Fruit fly (Drosophila melanogaster) whole organism, embryonic: Measurements from ENCODE around the gene Fbw5.

Experiments
- ATbp ChIP-seq: fragments of 200-800 bp; sonication (Bioruptor generic); optimal IDR thresholded peaks from 2 replicates; lab custom pipeline; 2017; ENCODE audit warnings: missing biosample characterization, mild to moderate bottlenecking, missing genetic modification characterization, missing genetic modification reagents
- B-H2 ChIP-seq: fragments of 200-800 bp; sonication (Bioruptor generic); optimal IDR thresholded peaks from 2 replicates; lab custom pipeline; 2018; ENCODE audit warnings: missing biosample characterization, mild to moderate bottlenecking, missing genetic modification characterization
- CG10366 ChIP-seq: fragments of 200-800 bp; sonication (Bioruptor generic); IDR thresholded peaks from 2 replicates; pipeline ENCODE4 v1.3.6; 2022; ENCODE audit warnings: missing biosample characterization, missing genetic modification characterization
- CG10654 ChIP-seq: fragments of 200-800 bp; sonication (Bioruptor generic); optimal IDR thresholded peaks from 2 replicates; lab custom pipeline; 2016; ENCODE audit warnings: missing biosample characterization, missing genetic modification characterization
- CG12071 ChIP-seq: fragments of 200-800 bp; sonication (Bioruptor generic); optimal IDR thresholded peaks from 3 replicates; lab custom pipeline; 2018; ENCODE audit warnings: missing biosample characterization, mild to moderate bottlenecking, missing genetic modification characterization
- CG16815 ChIP-seq: fragments of 200-800 bp; sonication (Bioruptor generic); optimal IDR thresholded peaks from 3 replicates; lab custom pipeline; 2017; ENCODE audit warnings: missing biosample characterization, mild to moderate bottlenecking, missing genetic modification characterization
- CG16863 ChIP-seq: fragments of 200-800 bp; sonication (Bioruptor generic); optimal IDR thresholded peaks from 3 replicates; lab custom pipeline; 2016; ENCODE audit warnings: missing biosample characterization, missing genetic modification characterization
- CG17912 ChIP-seq: fragments of 200-800 bp; sonication (Bioruptor generic); optimal IDR thresholded peaks from 2 replicates; lab custom pipeline; 2018; ENCODE audit warnings: missing biosample characterization, mild to moderate bottlenecking, missing genetic modification characterization
- CG2889 ChIP-seq: fragments of 200-800 bp; sonication (Bioruptor generic); IDR thresholded peaks from 3 replicates; pipeline ENCODE4 v1.3.6; 2022; ENCODE audit warnings: missing biosample characterization, missing genetic modification characterization
- CG33557 ChIP-seq: fragments of 200-800 bp; sonication (Bioruptor generic); optimal IDR thresholded peaks from 2 replicates; lab custom pipeline; 2019; ENCODE audit warnings: missing biosample characterization, mild to moderate bottlenecking, missing genetic modification characterization, moderate library complexity
- CG4282 ChIP-seq: fragments of 200-800 bp; sonication (Bioruptor generic); optimal IDR thresholded peaks from 2 replicates; lab custom pipeline; 2016; ENCODE audit warnings: missing biosample characterization, missing genetic modification characterization
- CG7839 ChIP-seq: fragments of 200-800 bp; sonication (Bioruptor generic); optimal IDR thresholded peaks from 3 replicates; lab custom pipeline; 2018; ENCODE audit warnings: missing biosample characterization, mild to moderate bottlenecking, missing genetic modification characterization, moderate library complexity
- CG7928 ChIP-seq: fragments of 200-800 bp; sonication (Bioruptor generic); optimal IDR thresholded peaks from 2 replicates; lab custom pipeline; 2017; ENCODE audit warnings: missing biosample characterization, mild to moderate bottlenecking, missing genetic modification characterization
- CG7963 ChIP-seq: fragments of 200-800 bp; sonication (Bioruptor generic); IDR thresholded peaks from 3 replicates; pipeline ENCODE4 v1.3.6; 2022; ENCODE audit warnings: missing biosample characterization, missing genetic modification characterization; ENCODE audit not compliant: partially characterized antibody
- CG9817 ChIP-seq: fragments of 200-800 bp; sonication (Bioruptor generic); optimal IDR thresholded peaks from 2 replicates; lab custom pipeline; 2018; ENCODE audit warnings: missing biosample characterization, mild to moderate bottlenecking, missing genetic modification characterization, moderate library complexity
- Dp ChIP-seq: fragments of 200-800 bp; sonication (Bioruptor generic); optimal IDR thresholded peaks from 2 replicates; lab custom pipeline; 2018; ENCODE audit warnings: missing biosample characterization, mild to moderate bottlenecking, missing genetic modification characterization, moderate library complexity
- Dref ChIP-seq: fragments of 200-800 bp; sonication (Bioruptor generic); IDR thresholded peaks from 2 replicates; pipeline ENCODE4 v1.3.6; 2022; ENCODE audit warnings: missing biosample characterization, missing genetic modification characterization
- Hey ChIP-seq: fragments of 200-800 bp; sonication (Bioruptor generic); optimal IDR thresholded peaks from 3 replicates; lab custom pipeline; 2018; ENCODE audit warnings: missing biosample characterization, mild to moderate bottlenecking, missing genetic modification characterization
- HmgZ ChIP-seq: fragments of 200-800 bp; sonication (Bioruptor generic); optimal IDR thresholded peaks from 2 replicates; lab custom pipeline; 2018; ENCODE audit warnings: missing biosample characterization, mild to moderate bottlenecking, missing genetic modification characterization
- Jarid2 ChIP-seq: fragments of 200-800 bp; sonication (Bioruptor generic); optimal IDR thresholded peaks from 3 replicates; lab custom pipeline; 2017; ENCODE audit warnings: mild to moderate bottlenecking, missing biosample characterization, missing genetic modification reagents, missing genetic modification characterization
- Lhr ChIP-seq: fragments of 200-800 bp; sonication (Bioruptor generic); optimal IDR thresholded peaks from 3 replicates; lab custom pipeline; 2017; ENCODE audit warnings: mild to moderate bottlenecking, missing biosample characterization, missing genetic modification reagents, missing genetic modification characterization
- Nf-YB ChIP-seq: fragments of 200-800 bp; sonication (Bioruptor generic); optimal IDR thresholded peaks from 3 replicates; lab custom pipeline; 2019; ENCODE audit warnings: missing biosample characterization, mild to moderate bottlenecking, missing genetic modification characterization, moderate library complexity
- PHDP ChIP-seq: fragments of 200-800 bp; sonication (Bioruptor generic); optimal IDR thresholded peaks from 3 replicates; lab custom pipeline; 2018; ENCODE audit warnings: missing biosample characterization, mild to moderate bottlenecking, missing genetic modification characterization, moderate library complexity
- Rfx ChIP-seq: fragments of 200-800 bp; sonication (Bioruptor generic); IDR thresholded peaks from 2 replicates; pipeline ENCODE4 v1.3.6; 2022; ENCODE audit warnings: missing biosample characterization, missing genetic modification characterization
- br ChIP-seq: fragments of >200 bp; optimal IDR thresholded peaks from 2 replicates; lab custom pipeline; 2017
- chif ChIP-seq, 2 experiments: fragments of 200-800 bp; sonication (Bioruptor generic); optimal IDR thresholded peaks; 3 replicates each; lab custom pipeline; 2016; ENCODE audit warnings: missing biosample characterization in 2 of 2, missing genetic modification characterization in 2 of 2
- corto ChIP-seq: fragments of 200-800 bp; sonication (Bioruptor generic); optimal IDR thresholded peaks from 2 replicates; lab custom pipeline; 2016; ENCODE audit warnings: missing biosample characterization, mild to moderate bottlenecking, missing genetic modification characterization, moderate library complexity
- cwo ChIP-seq: fragments of 200-800 bp; sonication (Bioruptor generic); optimal IDR thresholded peaks from 3 replicates; lab custom pipeline; 2017; ENCODE audit warnings: missing biosample characterization, missing genetic modification characterization, mild to moderate bottlenecking, moderate library complexity, missing genetic modification reagents
- dmrt99B ChIP-seq: fragments of 200-800 bp; sonication (Bioruptor generic); optimal IDR thresholded peaks from 2 replicates; lab custom pipeline; 2018; ENCODE audit warnings: missing biosample characterization, mild to moderate bottlenecking, missing genetic modification characterization, moderate library complexity
- dpn ChIP-seq, 2 experiments: fragments of 200-800 bp; sonication (Bioruptor generic); optimal IDR thresholded peaks; 3 replicates each; lab custom pipeline; 2016; ENCODE audit warnings: missing biosample characterization in 2 of 2, missing genetic modification characterization in 2 of 2
- ewg ChIP-seq: fragments of 200-800 bp; sonication (Bioruptor generic); optimal IDR thresholded peaks from 3 replicates; lab custom pipeline; 2017; ENCODE audit warnings: mild to moderate bottlenecking, missing biosample characterization, missing genetic modification reagents, missing genetic modification characterization
- fd3F ChIP-seq: fragments of 200-800 bp; sonication (Bioruptor generic); optimal IDR thresholded peaks from 2 replicates; lab custom pipeline; 2018; ENCODE audit warnings: missing biosample characterization, mild to moderate bottlenecking, missing genetic modification characterization, moderate library complexity
- grau ChIP-seq: fragments of 200-800 bp; optimal IDR thresholded peaks from 3 replicates; lab custom pipeline; 2019; ENCODE audit warnings: missing biosample characterization, mild to moderate bottlenecking, missing genetic modification characterization, moderate library complexity
- ind ChIP-seq: fragments of 200-800 bp; sonication (Bioruptor generic); optimal IDR thresholded peaks from 3 replicates; lab custom pipeline; 2016; ENCODE audit warnings: missing biosample characterization, missing genetic modification characterization
- insv ChIP-seq, 2 experiments: fragments of 200-800 bp; sonication (Bioruptor generic); optimal IDR thresholded peaks; 3 replicates each; lab custom pipeline; 2016 to 2018; ENCODE audit warnings: missing biosample characterization in 2 of 2, missing genetic modification characterization in 2 of 2
- lbe ChIP-seq: fragments of 200-800 bp; sonication (Bioruptor generic); optimal IDR thresholded peaks from 2 replicates; lab custom pipeline; 2016; ENCODE audit warnings: missing biosample characterization, mild to moderate bottlenecking, missing genetic modification characterization
- mirr ChIP-seq: fragments of 200-800 bp; sonication (Bioruptor generic); optimal IDR thresholded peaks from 3 replicates; lab custom pipeline; 2018; ENCODE audit warnings: missing biosample characterization, mild to moderate bottlenecking, missing genetic modification characterization
- pan ChIP-seq, 4 experiments: fragments of >200 bp in 3 of 4; fragments of 200-800 bp in 1 of 4; sonication (Bioruptor generic) in 1 of 4; optimal IDR thresholded peaks in 3 of 4; IDR thresholded peaks in 1 of 4; 2 replicates each; pipeline versions ENCODE4 v1.3.6 to Lab custom; 2017 to 2022; ENCODE audit warnings: missing biosample characterization in 2 of 4, missing genetic modification characterization in 2 of 4, mixed read lengths in 1 of 4
- peb ChIP-seq: fragments of 200-800 bp; sonication (Bioruptor generic); IDR thresholded peaks from 2 replicates; pipeline ENCODE4 v1.3.6; 2022; ENCODE audit warnings: missing biosample characterization, missing genetic modification characterization
- phol ChIP-seq: fragments of 200-800 bp; sonication (Bioruptor generic); optimal IDR thresholded peaks from 3 replicates; lab custom pipeline; 2018; ENCODE audit warnings: missing biosample characterization, mild to moderate bottlenecking, missing genetic modification characterization, moderate library complexity
- prd ChIP-seq, 3 experiments: fragments of >200 bp in 2 of 3; fragments of 200-800 bp in 1 of 3; sonication (Bioruptor generic) in 1 of 3; optimal IDR thresholded peaks in 2 of 3; IDR thresholded peaks in 1 of 3; 2 replicates in 2 of 3; 3 replicates in 1 of 3; pipeline versions ENCODE4 v1.3.6 to Lab custom; 2017 to 2022; ENCODE audit warnings: missing biosample characterization in 1 of 3, missing genetic modification characterization in 1 of 3
- pros ChIP-seq: fragments of 200-800 bp; sonication (Bioruptor generic); optimal IDR thresholded peaks from 3 replicates; lab custom pipeline; 2019; ENCODE audit warnings: missing biosample characterization, mild to moderate bottlenecking, missing genetic modification characterization, moderate library complexity
- schlank ChIP-seq: fragments of 200-800 bp; sonication (Bioruptor generic); optimal IDR thresholded peaks from 2 replicates; lab custom pipeline; 2018; ENCODE audit warnings: missing biosample characterization, mild to moderate bottlenecking, missing genetic modification characterization
- scrt ChIP-seq: fragments of 200-800 bp; sonication (Bioruptor generic); optimal IDR thresholded peaks from 2 replicates; lab custom pipeline; 2018; ENCODE audit warnings: missing biosample characterization, mild to moderate bottlenecking, missing genetic modification characterization, moderate library complexity
- tin ChIP-seq: fragments of 200-800 bp; sonication (Bioruptor generic); optimal IDR thresholded peaks from 3 replicates; lab custom pipeline; 2016; ENCODE audit warnings: missing biosample characterization, missing genetic modification characterization
- tio ChIP-seq: fragments of 200-800 bp; sonication (Bioruptor generic); optimal IDR thresholded peaks from 2 replicates; lab custom pipeline; 2017; ENCODE audit warnings: missing biosample characterization, missing genetic modification characterization, inconsistent platforms
- zen ChIP-seq: fragments of 200-800 bp; sonication (Bioruptor generic); optimal IDR thresholded peaks from 3 replicates; lab custom pipeline; 2018; ENCODE audit warnings: missing biosample characterization, mild to moderate bottlenecking, missing genetic modification characterization, moderate library complexity

Gene Fbw5

dm6 chr2L:6045972-6046718 is 19.6 kb downstream of the Fbw5 start, which contains the start of gene Pfas (continued):
- no peak for TF ChIP-seq fd3F
- no peak for TF ChIP-seq Lhr (GFP tag; lab: Kevin White, UChicago)
- TF ChIP-seq corto (GFP tag; lab: Kevin White, UChicago) = no peak
- peak; percentile 87 for TF ChIP-seq HmgZ
- peak; percentile 5 for TF ChIP-seq tin
- TF ChIP-seq cwo = peak; percentile 81
- no peak for TF ChIP-seq zen
- peak; percentile 77 for TF ChIP-seq Rfx (GFP tag; lab: Robert Waterston, UW)
- no peak for TF ChIP-seq pan (optimal IDR thresholded peaks at IDR 0.05; lab: Kevin White, UChicago)
- peak in 1 of 2 experiments; percentile 49 for TF ChIP-seq pan (GFP tag; optimal IDR thresholded peaks at IDR 0.05 in 1 of 2, IDR thresholded peaks at IDR 0.05 in 1 of 2)
- TF ChIP-seq PHDP (tag; lab: Kevin White, UChicago) = peak; percentile 66
- peak; percentile 81 for TF ChIP-seq Dp (GFP tag; lab: Kevin White, UChicago)
- no peak for TF ChIP-seq dmrt99B (tag; lab: Kevin White, UChicago)
- TF ChIP-seq CG10654 = peak; percentile 30
- peak; percentile 47 for TF ChIP-seq scrt
- TF ChIP-seq Dref (GFP tag; lab: Robert Waterston, UW) = no peak
- TF ChIP-seq ATbp (GFP tag; lab: Kevin White, UChicago) = peak; percentile 20
- TF ChIP-seq ind (GFP tag; lab: Kevin White, UChicago) = peak; percentile 55
- TF ChIP-seq lbe (GFP tag; lab: Kevin White, UChicago) = peak; percentile 35
- TF ChIP-seq ewg (GFP tag; lab: Kevin White, UChicago) = peak; percentile 6
- peak in 1 of 2 experiments; percentile 7 for TF ChIP-seq chif (GFP tag; optimal IDR thresholded peaks at IDR 0.05; lab: Kevin White, UChicago)
- TF ChIP-seq CG2889 = no peak
- TF ChIP-seq pros = no peak
- TF ChIP-seq CG33557 (GFP tag; lab: Kevin White, UChicago) = no peak
- no peak for TF ChIP-seq insv (GFP tag; optimal IDR thresholded peaks at IDR 0.05; lab: Kevin White, UChicago)
- no peak for TF ChIP-seq br
- TF ChIP-seq phol = peak; percentile 21
- TF ChIP-seq Nf-YB = no peak
- peak; percentile 55 for TF ChIP-seq CG7839
- TF ChIP-seq CG12071 (GFP tag; lab: Kevin White, UChicago) = peak; percentile 31
- TF ChIP-seq tio (GFP tag; lab: Kevin White, UChicago) = no peak
- TF ChIP-seq Jarid2 = no peak
- TF ChIP-seq CG7928 (GFP tag; lab: Kevin White, UChicago) = peak; percentile 10
- peak; percentile 83 for TF ChIP-seq B-H2
- TF ChIP-seq mirr = peak; percentile 75
- peak; percentile 63 for TF ChIP-seq grau (tag; lab: Kevin White, UChicago)
- TF ChIP-seq Hey = peak; percentile 35
- no peak for TF ChIP-seq CG7963 (GFP tag; lab: Robert Waterston, UW)
- TF ChIP-seq CG17912 = peak; percentile 6
- TF ChIP-seq peb (GFP tag; lab: Robert Waterston, UW) = no peak
- peak; percentile 36; the same call in 1 of the 2 replicates for TF ChIP-seq CG10366 (GFP tag; lab: Robert Waterston, UW)
- TF ChIP-seq prd (optimal IDR thresholded peaks at IDR 0.05; lab: Kevin White, UChicago) = no peak
- TF ChIP-seq prd (GFP tag; IDR thresholded peaks at IDR 0.05; lab: Robert Waterston, UW) = 0 out of 3 replicates have a peak, but pooled peaks have one; percentile 35
- peak; percentile 45 for TF ChIP-seq schlank
- peak; percentile 31 for TF ChIP-seq CG9817 (tag; lab: Kevin White, UChicago)
- peak; percentile 27 for TF ChIP-seq CG4282 (GFP tag; lab: Kevin White, UChicago)
- TF ChIP-seq dpn (GFP tag; optimal IDR thresholded peaks at IDR 0.05; lab: Kevin White, UChicago) = peak; percentile 58 to 70
- no peak for TF ChIP-seq CG16863 (GFP tag; lab: Kevin White, UChicago)
- TF ChIP-seq CG16815 (GFP tag; lab: Kevin White, UChicago) = no peak
